Fruit fly (Drosophila melanogaster) whole organism, wandering third instar larva: ENCODE data around the gene CG34325.

ENCODE experiments used
- Abd-B ChIP-seq: fragments of >200 bp; optimal IDR thresholded peaks from 2 replicates; lab custom pipeline; 2017; ENCODE audit warnings: missing biosample characterization, missing genetic modification characterization
- Dfd ChIP-seq: fragments of >200 bp; optimal IDR thresholded peaks from 2 replicates; lab custom pipeline; 2017; ENCODE audit warnings: missing biosample characterization, missing genetic modification characterization
- Myc ChIP-seq: fragments of >200 bp; optimal IDR thresholded peaks from 2 replicates; lab custom pipeline; 2017
- OdsH ChIP-seq: fragments of 200-800 bp; sonication (Bioruptor generic); optimal IDR thresholded peaks from 2 replicates; lab custom pipeline; 2016; ENCODE audit warnings: missing biosample characterization, mild to moderate bottlenecking, missing genetic modification characterization
- Vsx2 ChIP-seq: fragments of 200-300, 225-300 bp; sonication (Bioruptor generic); optimal IDR thresholded peaks from 2 replicates; lab custom pipeline; 2018; ENCODE audit warnings: missing biosample characterization, missing genetic modification characterization; ENCODE audit not compliant: partially characterized antibody
- h ChIP-seq: fragments of 200-800 bp; sonication (Bioruptor generic); optimal IDR thresholded peaks from 3 replicates; lab custom pipeline; 2016; ENCODE audit warnings: missing biosample characterization, mild to moderate bottlenecking, missing genetic modification characterization
- lola ChIP-seq: fragments of >200 bp; optimal IDR thresholded peaks from 2 replicates; lab custom pipeline; 2017; ENCODE audit warnings: missing biosample characterization, missing genetic modification characterization
- pan ChIP-seq: fragments of >200 bp; optimal IDR thresholded peaks from 2 replicates; lab custom pipeline; 2017
- psq ChIP-seq: fragments of 200-800 bp; sonication (Bioruptor generic); optimal IDR thresholded peaks from 3 replicates; lab custom pipeline; 2017; ENCODE audit warnings: missing biosample characterization, mild to moderate bottlenecking, missing genetic modification characterization, moderate library complexity
- sage ChIP-seq: fragments of 200-800 bp; sonication (Bioruptor generic); optimal IDR thresholded peaks from 2 replicates; lab custom pipeline; 2016; ENCODE audit warnings: missing biosample characterization, mild to moderate bottlenecking, missing genetic modification characterization
- sv ChIP-seq: fragments of 200-800 bp; sonication (Bioruptor generic); optimal IDR thresholded peaks from 3 replicates; lab custom pipeline; 2016; ENCODE audit warnings: missing biosample characterization, missing genetic modification characterization
- tai ChIP-seq: sonication (Bioruptor generic); optimal IDR thresholded peaks from 2 replicates; lab custom pipeline; 2016; ENCODE audit warnings: missing biosample characterization, missing genetic modification characterization
- usp ChIP-seq: fragments of >200 bp; optimal IDR thresholded peaks from 2 replicates; lab custom pipeline; 2017; ENCODE audit warnings: missing biosample characterization, missing genetic modification characterization

DNA sequence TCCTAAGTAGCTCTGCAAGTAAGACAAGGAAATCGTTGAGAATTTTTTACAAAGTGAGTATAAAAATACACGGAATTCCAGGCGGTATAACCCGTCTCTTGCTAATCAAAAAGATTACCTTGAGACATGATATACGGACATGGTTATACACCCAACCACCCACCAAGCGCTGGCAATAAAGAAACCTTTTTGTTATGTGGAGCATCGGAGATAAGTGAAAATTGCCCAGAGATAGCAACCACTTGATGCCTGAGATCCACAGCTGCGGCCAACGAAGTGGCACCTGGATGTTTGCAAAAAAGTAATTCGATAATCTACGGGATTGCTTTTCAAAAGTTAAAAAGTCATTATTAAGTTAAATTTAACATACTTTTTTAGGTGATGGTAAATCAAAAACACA, 24.7 kb upstream of the CG34325 start:
- TF ChIP-seq sv (GFP tag; lab: Kevin White, UChicago) (no peak), sage (GFP tag; lab: Kevin White, UChicago) (no peak), lola (GFP tag; lab: Kevin White, UChicago) (no peak), Abd-B (GFP tag; lab: Kevin White, UChicago) (no peak), Dfd (GFP tag; lab: Kevin White, UChicago) (no peak), Myc (no peak), tai (GFP tag; lab: Kevin White, UChicago) (no peak), usp (GFP tag; lab: Kevin White, UChicago) (no peak), OdsH (GFP tag; lab: Kevin White, UChicago) (no peak), pan (lab: Kevin White, UChicago) (no peak), Vsx2 (GFP tag; lab: Kevin White, UChicago) (no peak), h (GFP tag; lab: Kevin White, UChicago) (no peak), psq (GFP tag; lab: Kevin White, UChicago) (no peak)
